Fruit fly (Drosophila melanogaster) whole organism, adult: ENCODE results near the gene CG32795.

Source experiments
- CG12768 ChIP-seq: fragments of 200-800 bp; sonication (Bioruptor generic); optimal IDR thresholded peaks from 2 replicates; lab custom pipeline; 2017; ENCODE audit warnings: missing biosample characterization, missing genetic modification characterization, mild to moderate bottlenecking, moderate library complexity, missing genetic modification reagents
- CG14711 ChIP-seq: fragments of 200-800 bp; sonication (Bioruptor generic); optimal IDR thresholded peaks from 2 replicates; lab custom pipeline; 2018; ENCODE audit warnings: missing biosample characterization, mild to moderate bottlenecking, missing genetic modification characterization, moderate library complexity
- CG33017 ChIP-seq: fragments of 200-800 bp; sonication (Bioruptor generic); optimal IDR thresholded peaks from 2 replicates; lab custom pipeline; 2018; ENCODE audit warnings: missing biosample characterization, mild to moderate bottlenecking, missing genetic modification characterization, moderate library complexity
- CG5204 ChIP-seq: fragments of 200-800 bp; sonication (Bioruptor generic); optimal IDR thresholded peaks from 2 replicates; lab custom pipeline; 2016; ENCODE audit warnings: missing biosample characterization, missing genetic modification characterization
- Clk ChIP-seq: fragments of 200-800 bp; sonication (Bioruptor generic); optimal IDR thresholded peaks from 2 replicates; lab custom pipeline; 2017; ENCODE audit warnings: missing biosample characterization, missing genetic modification characterization
- Hr96 ChIP-seq: fragments of 200-800 bp; sonication (Bioruptor generic); optimal IDR thresholded peaks from 2 replicates; lab custom pipeline; 2016; ENCODE audit warnings: missing biosample characterization, missing genetic modification characterization
- cnc ChIP-seq, 2 experiments: fragments of >200 bp; optimal IDR thresholded peaks; 2 replicates each; lab custom pipeline; 2017
- kay ChIP-seq: fragments of 200-800 bp; sonication (Bioruptor generic); peaks from one replicate; lab custom pipeline; 2016; ENCODE audit warnings: missing biosample characterization, missing genetic modification characterization, borderline replicate concordance
- toe ChIP-seq: fragments of 200-800 bp; sonication (Bioruptor generic); optimal IDR thresholded peaks from 2 replicates; lab custom pipeline; 2016; ENCODE audit warnings: missing biosample characterization, missing genetic modification characterization

DNA sequence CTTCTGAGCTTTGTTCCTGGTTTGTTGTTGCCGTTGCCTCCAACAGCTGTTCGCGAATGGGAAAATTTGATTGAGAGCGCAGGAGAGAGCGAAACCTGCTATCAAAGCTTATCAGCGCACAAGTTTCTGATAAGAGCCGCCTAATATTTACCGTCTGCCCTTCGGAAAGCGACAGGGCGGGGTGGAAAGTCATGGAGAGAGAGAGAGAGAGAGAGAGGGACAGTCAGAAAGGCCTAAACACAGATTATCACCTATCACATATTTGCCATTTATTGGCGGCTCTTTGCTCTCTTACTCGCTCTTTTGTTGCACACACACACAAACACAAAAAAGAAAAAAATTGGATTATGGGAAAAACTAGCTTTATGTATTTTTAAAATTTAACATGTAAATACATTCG, 46.8 kb downstream of the CG32795 start:
- TF ChIP-seq CG33017 (no peak), CG5204 (GFP tag; lab: Kevin White, UChicago) (no peak), toe (GFP tag; lab: Kevin White, UChicago) (no peak), CG12768 (no peak), Clk (no peak), Hr96 (no peak), CG14711 (tag; lab: Kevin White, UChicago) (no peak), cnc (optimal IDR thresholded peaks at IDR 0.05; lab: Kevin White, UChicago) (no peak), kay (no peak)
